Worm (Caenorhabditis elegans): Measurements from ENCODE around the gene F47C12.13.

Gene F47C12.13

DNA sequence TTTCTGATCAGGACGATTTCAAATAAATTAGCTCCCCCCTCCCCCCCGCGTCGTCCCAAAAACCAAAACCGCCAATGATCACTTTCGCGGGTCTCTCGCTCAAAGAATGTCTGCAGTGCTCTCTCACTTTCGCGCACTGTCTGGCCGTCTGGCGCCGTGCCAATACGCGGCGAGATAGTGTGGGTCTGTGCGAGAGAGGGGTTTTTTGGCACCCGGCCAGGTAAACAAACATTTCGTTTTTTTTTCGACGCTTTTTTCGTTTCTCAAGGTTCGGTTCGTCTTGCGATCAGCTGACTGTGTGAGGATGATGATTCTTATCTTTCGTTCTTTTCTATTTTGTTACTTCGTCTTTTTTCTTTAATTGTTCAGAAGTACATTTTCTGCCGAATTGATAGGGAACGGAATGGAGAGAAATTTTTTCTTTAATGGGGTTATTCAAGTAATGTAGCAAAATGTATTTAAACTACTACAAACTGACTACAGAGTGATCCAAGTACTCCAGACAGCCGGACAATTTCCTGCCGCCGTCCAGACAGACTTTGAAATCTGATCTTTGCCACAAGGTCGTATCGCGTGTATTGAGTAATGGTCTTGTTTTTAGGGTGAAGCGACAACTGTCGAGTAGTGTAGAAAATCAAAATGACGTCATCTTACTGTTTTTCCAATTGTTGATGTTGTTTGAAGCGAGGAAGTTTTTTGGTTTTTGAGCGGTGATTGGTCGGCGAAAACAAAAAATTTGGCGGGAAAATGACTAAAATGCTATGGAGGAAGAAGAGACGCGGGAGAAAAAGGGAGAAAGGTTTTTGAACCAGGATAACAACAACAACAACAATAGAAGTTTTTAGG is 30.2 kb upstream of the F47C12.13 start:
- TF ChIP-seq ceh-82 (tag; optimal IDR thresholded peaks at IDR 0.05) (peak; percentile 29 to 77 (median 67)), nhr-77 (tag; optimal IDR thresholded peaks at IDR 0.05) (peak; percentile 79), ztf-11 (tag; optimal IDR thresholded peaks at IDR 0.05) (peak in 1 of 2 experiments; percentile 35), elt-3 (tag; optimal IDR thresholded peaks at IDR 0.05) (peak; percentile 50 to 68 (median 55)), rnt-1 (tag; optimal IDR thresholded peaks at IDR 0.05) (peak; percentile 88), efl-1 (optimal IDR thresholded peaks at IDR 0.05) (peak; percentile 67 to 72), efl-1 (GFP tag; optimal IDR thresholded peaks at IDR 0.05 in 1 of 2) (peak; percentile 31 to 94), ceh-8 (GFP tag; optimal IDR thresholded peaks at IDR 0.05) (no peak), mef-2 (tag; optimal IDR thresholded peaks at IDR 0.05) (peak; percentile 58), sup-37 (GFP tag; optimal IDR thresholded peaks at IDR 0.05) (peak; percentile 50), nhr-19 (GFP tag; conservative IDR thresholded peaks at IDR 0.05) (peak; percentile 76), nhr-71 (tag; optimal IDR thresholded peaks at IDR 0.05) (peak; percentile 85), fos-1 (tag; optimal IDR thresholded peaks at IDR 0.05) (no peak), pag-3 (tag; optimal IDR thresholded peaks at IDR 0.05; ENCODE audit: borderline replicate concordance, insufficient read depth) (peak; percentile 53), ceh-88 (GFP tag; IDR thresholded peaks at IDR 0.05) (no peak), nhr-12 (tag; optimal IDR thresholded peaks at IDR 0.05) (no peak), nhr-90 (tag; optimal IDR thresholded peaks at IDR 0.05; ENCODE audit: poor library complexity) (peak; percentile 38), hlh-4 (tag; optimal IDR thresholded peaks at IDR 0.05) (no peak), ceh-63 (GFP tag; optimal IDR thresholded peaks at IDR 0.05) (no peak), lin-14 (GFP tag; optimal IDR thresholded peaks at IDR 0.05) (peak; percentile 93), snpc-4 (tag; optimal IDR thresholded peaks at IDR 0.05) (no peak), nhr-20 (tag; optimal IDR thresholded peaks at IDR 0.05) (peak; percentile 86), aly-2 (tag; optimal IDR thresholded peaks at IDR 0.05) (no peak), dpl-1 (GFP tag; optimal IDR thresholded peaks at IDR 0.05) (peak; percentile 42 to 67 (median 60)), lin-35 (GFP tag; optimal IDR thresholded peaks at IDR 0.05) (peak; percentile 48 to 79), hlh-17 (GFP tag; optimal IDR thresholded peaks at IDR 0.05; ENCODE audit: borderline replicate concordance) (no peak), snu-23 (GFP tag; optimal IDR thresholded peaks at IDR 0.05) (peak; percentile 65), hpl-2 (GFP tag; optimal IDR thresholded peaks at IDR 0.05) (no peak), mep-1 (tag; optimal IDR thresholded peaks at IDR 0.05) (peak; percentile 50), vab-15 (tag; optimal IDR thresholded peaks at IDR 0.05) (no peak), egl-13 (tag; optimal IDR thresholded peaks at IDR 0.05) (peak; percentile 44), Y116A8C.19 (tag; optimal IDR thresholded peaks at IDR 0.05; ENCODE audit: borderline replicate concordance) (no peak), mdl-1 (tag; optimal IDR thresholded peaks at IDR 0.05) (peak in 1 of 2 experiments; percentile 94), lsy-2 (tag; optimal IDR thresholded peaks at IDR 0.05) (peak; percentile 50 to 81), pqm-1 (tag; optimal IDR thresholded peaks at IDR 0.05) (no peak), sptf-1 (tag; optimal IDR thresholded peaks at IDR 0.05) (no peak), lir-3 (tag; optimal IDR thresholded peaks at IDR 0.05; ENCODE audit: poor library complexity) (peak; percentile 30), irx-1 (tag; optimal IDR thresholded peaks at IDR 0.05) (peak; percentile 31), nhr-11 (tag; optimal IDR thresholded peaks at IDR 0.05) (no peak), efl-3 (GFP tag; optimal IDR thresholded peaks at IDR 0.05) (no peak), xbp-1 (tag; optimal IDR thresholded peaks at IDR 0.05) (peak; percentile 44), unc-86 (tag; optimal IDR thresholded peaks at IDR 0.05) (peak; percentile 0), nhr-237 (tag; optimal IDR thresholded peaks at IDR 0.05) (no peak), unc-130 (tag; optimal IDR thresholded peaks at IDR 0.05) (peak; percentile 78), grh-1 (GFP tag; IDR thresholded peaks at IDR 0.05) (peak; percentile 50), egl-27 (tag; optimal IDR thresholded peaks at IDR 0.05) (no peak), fkh-8 (tag; optimal IDR thresholded peaks at IDR 0.05) (peak; percentile 91), unc-30 (tag; optimal IDR thresholded peaks at IDR 0.05) (no peak), C34B4.2 (tag; optimal IDR thresholded peaks at IDR 0.05) (no peak), unc-98 (GFP tag; IDR thresholded peaks at IDR 0.05) (no peak)

Data from whole organism, L1 larva.